Worm (Caenorhabditis elegans): ENCODE data around the gene C04E12.5.

- TF ChIP-seq him-1 (tag; optimal IDR thresholded peaks at IDR 0.05) (no peak), lin-35 (GFP tag; optimal IDR thresholded peaks at IDR 0.05) (no peak), Y67H2A.10 (GFP tag; conservative IDR thresholded peaks at IDR 0.05) (no peak), C06A6.2 (GFP tag; conservative IDR thresholded peaks at IDR 0.05) (no peak), nfya-1 (tag; optimal IDR thresholded peaks at IDR 0.05; ENCODE audit: borderline replicate concordance, insufficient read depth) (no peak), hrde-1 (tag; optimal IDR thresholded peaks at IDR 0.05; ENCODE audit: borderline replicate concordance) (no peak), tbx-9 (tag; optimal IDR thresholded peaks at IDR 0.05; ENCODE audit: borderline replicate concordance) (no peak), unc-130 (GFP tag; optimal IDR thresholded peaks at IDR 0.05) (no peak), ccch-3 (GFP tag; optimal IDR thresholded peaks at IDR 0.05) (no peak), madf-6 (GFP tag; IDR thresholded peaks at IDR 0.05) (no peak), ceh-40 (GFP tag; IDR thresholded peaks at IDR 0.05) (no peak), sptf-2 (GFP tag; optimal IDR thresholded peaks at IDR 0.05) (no peak)
Measured at ce11 chrV:3362475-3362874, 4.1 kb downstream of the C04E12.5 start, which contains the start of gene C04E12.4.

All from whole organism, young adult.